Worm (Caenorhabditis elegans) whole organism, L3 larva: ENCODE results near the gene C17H12.8.
A peak's percentile ranks its signal among the peaks of the same experiment; 100 is the strongest.

Source experiments
- ZK546.5 ChIP-seq: sonication (generic microtip); optimal IDR thresholded peaks from 2 replicates; lab custom pipeline; 2017; ENCODE audit warnings: missing biosample characterization, missing genetic modification characterization
- ama-1 ChIP-seq: fragments of 150-350 bp; optimal IDR thresholded peaks from 2 replicates; lab custom pipeline; 2018
- ceh-16 ChIP-seq: sonication (generic microtip); optimal IDR thresholded peaks from 2 replicates; lab custom pipeline; 2017; ENCODE audit warnings: missing biosample characterization, missing genetic modification characterization
- ceh-28 ChIP-seq: fragments of 150-350 bp; optimal IDR thresholded peaks from 2 replicates; lab custom pipeline; 2014; ENCODE audit warnings: missing biosample characterization, missing genetic modification reagents, missing genetic modification characterization
- ceh-9 ChIP-seq: sonication (generic microtip); optimal IDR thresholded peaks from 2 replicates; lab custom pipeline; 2018; ENCODE audit warnings: missing biosample characterization, missing genetic modification characterization
- egl-5 ChIP-seq: fragments of 150-350 bp; optimal IDR thresholded peaks from 2 replicates; lab custom pipeline; 2017; ENCODE audit warnings: missing biosample characterization, missing genetic modification reagents, missing genetic modification characterization, inconsistent platforms
- elt-2 ChIP-seq: sonication (generic microtip); optimal IDR thresholded peaks from 2 replicates; lab custom pipeline; 2016; ENCODE audit warnings: missing genetic modification reagents, mild to moderate bottlenecking, missing genetic modification characterization, missing compliant biosample characterization
- elt-3 ChIP-seq, 3 experiments: fragments of 150-350 bp in 1 of 3; sonication (generic microtip) in 2 of 3; optimal IDR thresholded peaks; 2 replicates in 2 of 3; 4 replicates in 1 of 3; lab custom pipeline; 2014 to 2017; ENCODE audit warnings: missing biosample characterization in 3 of 3, missing genetic modification characterization in 3 of 3
- fkh-10 ChIP-seq: sonication (generic microtip); optimal IDR thresholded peaks from 2 replicates; lab custom pipeline; 2017; ENCODE audit warnings: missing biosample characterization, missing genetic modification reagents, missing genetic modification characterization
- fkh-2 ChIP-seq: fragments of 150-350 bp; optimal IDR thresholded peaks from 2 replicates; lab custom pipeline; 2014; ENCODE audit warnings: missing biosample characterization, missing genetic modification reagents, missing genetic modification characterization
- fos-1 ChIP-seq: fragments of 150-350 bp; optimal IDR thresholded peaks from 2 replicates; lab custom pipeline; 2014; ENCODE audit warnings: missing biosample characterization, missing genetic modification characterization
- hmg-11 ChIP-seq: sonication (generic microtip); optimal IDR thresholded peaks from 2 replicates; lab custom pipeline; 2016; ENCODE audit warnings: missing genetic modification characterization, missing compliant biosample characterization
- jun-1 ChIP-seq: fragments of 150-350 bp; optimal IDR thresholded peaks from 2 replicates; lab custom pipeline; 2014; ENCODE audit warnings: missing biosample characterization, missing genetic modification reagents, missing genetic modification characterization
- lin-15B ChIP-seq: fragments of 150-350 bp; optimal IDR thresholded peaks from 2 replicates; lab custom pipeline; 2014; ENCODE audit warnings: missing biosample characterization, missing genetic modification characterization
- lin-39 ChIP-seq: fragments of 150-350 bp; optimal IDR thresholded peaks from 2 replicates; lab custom pipeline; 2018; ENCODE audit warnings: missing biosample characterization, missing genetic modification reagents, missing genetic modification characterization
- mdl-1 ChIP-seq: fragments of 150-350 bp; optimal IDR thresholded peaks from 2 replicates; lab custom pipeline; 2014; ENCODE audit warnings: missing biosample characterization, missing genetic modification characterization
- mml-1 ChIP-seq: fragments of 150-350 bp; sonication (generic microtip); optimal IDR thresholded peaks from 3 replicates; lab custom pipeline; 2014; ENCODE audit warnings: missing biosample characterization, missing genetic modification characterization
- nfya-1 ChIP-seq: sonication (generic microtip); optimal IDR thresholded peaks from 2 replicates; lab custom pipeline; 2017; ENCODE audit warnings: missing genetic modification characterization, mild to moderate bottlenecking, missing compliant biosample characterization, antibody characterized with exemption, moderate library complexity; ENCODE audit not compliant: insufficient read depth
- nhr-11 ChIP-seq: fragments of 150-350 bp; optimal IDR thresholded peaks from 2 replicates; lab custom pipeline; 2014; ENCODE audit warnings: missing biosample characterization, missing genetic modification characterization
- nhr-237 ChIP-seq: fragments of 150-350 bp; optimal IDR thresholded peaks from 2 replicates; lab custom pipeline; 2014; ENCODE audit warnings: missing biosample characterization, missing genetic modification characterization
- nhr-28 ChIP-seq: fragments of 150-350 bp; optimal IDR thresholded peaks from 2 replicates; lab custom pipeline; 2014; ENCODE audit warnings: missing biosample characterization, missing genetic modification characterization
- nhr-43 ChIP-seq: sonication (generic microtip); optimal IDR thresholded peaks from 2 replicates; lab custom pipeline; 2016; ENCODE audit warnings: mild to moderate bottlenecking, missing genetic modification characterization, missing compliant biosample characterization; ENCODE audit not compliant: poor library complexity, severe bottlenecking
- nhr-67 ChIP-seq: fragments of 150-350 bp; optimal IDR thresholded peaks from 2 replicates; lab custom pipeline; 2014; ENCODE audit warnings: missing biosample characterization, missing genetic modification characterization
- nhr-76 ChIP-seq: fragments of 150-350 bp; sonication (generic microtip); optimal IDR thresholded peaks from 5 replicates; lab custom pipeline; 2014; ENCODE audit warnings: missing biosample characterization, missing genetic modification characterization
- nhr-77 ChIP-seq: fragments of 150-350 bp; optimal IDR thresholded peaks from 2 replicates; lab custom pipeline; 2014; ENCODE audit warnings: missing biosample characterization, missing genetic modification characterization
- skn-1 ChIP-seq: fragments of 150-350 bp; optimal IDR thresholded peaks from 2 replicates; lab custom pipeline; 2014; ENCODE audit warnings: missing biosample characterization, missing genetic modification characterization
- snpc-4 ChIP-seq: fragments of 150-350 bp; optimal IDR thresholded peaks from 2 replicates; lab custom pipeline; 2014; ENCODE audit warnings: missing biosample characterization, missing genetic modification characterization
- tbx-2 ChIP-seq: sonication (generic microtip); optimal IDR thresholded peaks from 2 replicates; lab custom pipeline; 2016; ENCODE audit warnings: mild to moderate bottlenecking, missing genetic modification characterization, missing compliant biosample characterization
- unc-39 ChIP-seq: sonication (generic microtip); optimal IDR thresholded peaks from 4 replicates; lab custom pipeline; 2017; ENCODE audit warnings: missing biosample characterization, missing genetic modification characterization
- unc-62 ChIP-seq: fragments of 150-350 bp; sonication (generic microtip); optimal IDR thresholded peaks from 4 replicates; lab custom pipeline; 2014; ENCODE audit warnings: missing biosample characterization, missing genetic modification reagents, missing genetic modification characterization
- zag-1 ChIP-seq: fragments of 150-350 bp; optimal IDR thresholded peaks from 2 replicates; lab custom pipeline; 2014; ENCODE audit warnings: missing biosample characterization, missing genetic modification characterization
- ztf-4 ChIP-seq: fragments of 150-350 bp; optimal IDR thresholded peaks from 2 replicates; lab custom pipeline; 2014; ENCODE audit warnings: missing biosample characterization, missing genetic modification characterization

The C17H12.8 gene

ce11 chrIV:6839091-6839522 lies 20.6 kb downstream of the C17H12.8 start (continued):
- TF ChIP-seq nhr-11 (tag; lab: Kevin White, UChicago) (peak; percentile 65), snpc-4 (tag; lab: Kevin White, UChicago) (no peak), unc-62 (GFP tag; lab: Kevin White, UChicago) (peak; percentile 69), ceh-28 (tag; lab: Kevin White, UChicago) (peak; percentile 55), ZK546.5 (tag; lab: Kevin White, UChicago) (no peak), ama-1 (lab: Kevin White, UChicago) (no peak), lin-15B (tag; lab: Kevin White, UChicago) (peak; percentile 61), fkh-2 (tag; lab: Kevin White, UChicago) (no peak), ceh-16 (tag; lab: Kevin White, UChicago) (no peak)
- TF ChIP-seq, all 47 proteins: peak for 23

- TF ChIP-seq elt-2: peak; percentile 68
- no peak for TF ChIP-seq egl-5 (tag; lab: Kevin White, UChicago)
Observed at ce11 chrIV:6841562-6842282, 23.2 kb downstream of the C17H12.8 start.

- no peak for TF ChIP-seq ztf-4 (tag; lab: Kevin White, UChicago)
- no peak for TF ChIP-seq elt-2
- no peak for TF ChIP-seq mml-1 (tag; lab: Kevin White, UChicago)
- no peak for TF ChIP-seq nhr-237 (tag; lab: Kevin White, UChicago)
- no peak for TF ChIP-seq tbx-2 (tag; lab: Kevin White, UChicago)
- no peak for TF ChIP-seq hmg-11 (tag; lab: Kevin White, UChicago)
- no peak for TF ChIP-seq nhr-76 (tag; lab: Kevin White, UChicago)
- no peak for TF ChIP-seq nhr-28 (tag; lab: Kevin White, UChicago)
- TF ChIP-seq lin-39: no peak
- no peak for TF ChIP-seq skn-1 (tag; lab: Kevin White, UChicago)
- no peak for TF ChIP-seq ceh-9 (tag; lab: Kevin White, UChicago)
- TF ChIP-seq, all 47 proteins: peak for 0
Observed at ce11 chrIV:6842470-6843008, 24.0 kb downstream of the C17H12.8 start, which contains the start of gene lip-1. lip-1 (plus strand) TSS chrIV:6842958.

- TF ChIP-seq elt-3 (tag; optimal IDR thresholded peaks at IDR 0.05; lab: Kevin White, UChicago) (no peak), zag-1 (no peak), unc-39 (tag; lab: Kevin White, UChicago) (no peak), snpc-4 (tag; lab: Kevin White, UChicago) (no peak), fkh-2 (tag; lab: Kevin White, UChicago) (no peak), jun-1 (tag; lab: Kevin White, UChicago) (no peak), nfya-1 (no peak), nhr-77 (no peak), nhr-67 (tag; lab: Kevin White, UChicago) (no peak), nhr-76 (tag; lab: Kevin White, UChicago) (no peak), elt-2 (no peak), nhr-43 (tag; lab: Kevin White, UChicago) (no peak)
- TF ChIP-seq, all 47 proteins: peak for 0
Observed at ce11 chrIV:6852727-6853126, 34.2 kb downstream of the C17H12.8 start.

- TF ChIP-seq ztf-4 (tag; lab: Kevin White, UChicago): no peak
- no peak for TF ChIP-seq nhr-11 (tag; lab: Kevin White, UChicago)
- TF ChIP-seq mdl-1 (tag; lab: Kevin White, UChicago): no peak
- TF ChIP-seq zag-1: no peak
- TF ChIP-seq tbx-2 (tag; lab: Kevin White, UChicago): no peak
- TF ChIP-seq fkh-10: no peak
- no peak for TF ChIP-seq fos-1
- TF ChIP-seq elt-3 (tag; optimal IDR thresholded peaks at IDR 0.05; lab: Kevin White, UChicago): no peak
Observed at ce11 chrIV:6859270-6859669, 40.8 kb downstream of the C17H12.8 start, which contains the start of gene R13H7.2. R13H7.2 (minus strand) TSS chrIV:6859370.
